Worm (Caenorhabditis elegans): ENCODE measurements around the gene hach-1.

Gene hach-1

DNA sequence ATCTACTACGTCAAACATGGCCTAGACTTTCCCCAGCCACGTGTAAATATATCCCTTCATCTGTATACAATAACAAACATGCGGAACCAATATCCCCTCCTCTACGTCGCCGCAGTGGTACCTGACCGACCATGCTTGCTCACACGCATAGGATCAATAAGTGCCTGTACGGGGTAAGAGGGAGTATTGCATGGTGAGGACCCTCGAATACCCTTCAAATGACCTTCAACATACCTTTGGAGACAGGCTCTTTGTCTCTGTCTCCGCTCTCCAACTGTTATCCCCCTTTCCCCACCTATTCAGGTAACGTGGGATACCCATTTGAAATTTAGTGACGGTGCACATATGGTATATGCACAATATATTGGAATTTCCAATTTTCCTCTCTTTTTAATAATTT is 29.3 kb upstream of the hach-1 start, which contains the start of gene dex-1:
Gene dex-1 (plus strand): TSS at position 132 of the 400 bp plus-strand sequence.
- TF ChIP-seq F22D6.2 (tag; optimal IDR thresholded peaks at IDR 0.05): no peak
- TF ChIP-seq B0019.2 (GFP tag; conservative IDR thresholded peaks at IDR 0.05): no peak
- no peak for TF ChIP-seq dox-1 (GFP tag; IDR thresholded peaks at IDR 0.05)
- no peak for TF ChIP-seq lin-40 (tag; optimal IDR thresholded peaks at IDR 0.05)
- TF ChIP-seq attf-3 (GFP tag; conservative IDR thresholded peaks at IDR 0.05): no peak
- TF ChIP-seq Y67H2A.10 (GFP tag; conservative IDR thresholded peaks at IDR 0.05): no peak
- no peak for TF ChIP-seq T26A5.8 (tag; optimal IDR thresholded peaks at IDR 0.05)
- TF ChIP-seq sdz-38 (tag; optimal IDR thresholded peaks at IDR 0.05): no peak
- TF ChIP-seq lir-1 (GFP tag; conservative IDR thresholded peaks at IDR 0.05): no peak
- TF ChIP-seq tbx-9 (tag; optimal IDR thresholded peaks at IDR 0.05; ENCODE audit: borderline replicate concordance): no peak

DNA sequence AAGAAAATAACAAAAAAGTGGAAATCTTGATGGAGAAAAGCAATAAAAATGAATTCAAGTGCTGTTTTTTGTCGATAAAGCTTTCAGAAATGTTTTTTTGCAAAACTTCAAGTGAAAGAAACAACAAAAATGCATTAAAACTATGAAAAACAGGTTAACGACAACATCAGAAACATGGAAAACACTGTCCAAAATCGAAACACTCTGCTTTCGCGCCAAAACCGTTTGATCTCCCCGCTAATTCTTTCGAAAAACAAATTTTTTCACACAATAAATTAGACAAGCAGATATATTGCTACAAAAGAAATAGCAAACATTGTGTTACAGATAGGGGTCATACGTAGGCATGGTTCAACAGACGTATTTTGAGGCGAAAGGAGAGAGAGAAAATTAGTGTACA is 13.5 kb upstream of the hach-1 start:
- TF ChIP-seq lin-35 (GFP tag; optimal IDR thresholded peaks at IDR 0.05): no peak
- peak; percentile 79 for TF ChIP-seq madf-6 (GFP tag; IDR thresholded peaks at IDR 0.05)
- peak; percentile 67 for TF ChIP-seq F49E8.2 (tag; optimal IDR thresholded peaks at IDR 0.05; ENCODE audit: insufficient read depth)
- TF ChIP-seq lsl-1 (GFP tag; optimal IDR thresholded peaks at IDR 0.05): no peak
- TF ChIP-seq madf-8 (GFP tag; conservative IDR thresholded peaks at IDR 0.05): 0 out of 2 replicates have a peak, but pooled peaks have one; percentile 10
- TF ChIP-seq xnd-1 (tag; optimal IDR thresholded peaks at IDR 0.05): peak; percentile 6
- TF ChIP-seq mcd-1 (GFP tag; IDR thresholded peaks at IDR 0.05): no peak
- TF ChIP-seq ceh-40 (GFP tag; IDR thresholded peaks at IDR 0.05): no peak
- TF ChIP-seq Y53G8AR.9 (GFP tag; conservative IDR thresholded peaks at IDR 0.05): no peak
- TF ChIP-seq efl-1 (GFP tag; optimal IDR thresholded peaks at IDR 0.05): peak; percentile 80
- no peak for TF ChIP-seq cebp-1 (GFP tag; IDR thresholded peaks at IDR 0.05)
- TF ChIP-seq cebp-1 (tag; optimal IDR thresholded peaks at IDR 0.05): no peak
- TF ChIP-seq F33H1.4 (GFP tag; IDR thresholded peaks at IDR 0.05): 0 out of 2 replicates have a peak, but pooled peaks have one; percentile 38
- TF ChIP-seq sptf-2 (GFP tag; optimal IDR thresholded peaks at IDR 0.05): no peak

DNA sequence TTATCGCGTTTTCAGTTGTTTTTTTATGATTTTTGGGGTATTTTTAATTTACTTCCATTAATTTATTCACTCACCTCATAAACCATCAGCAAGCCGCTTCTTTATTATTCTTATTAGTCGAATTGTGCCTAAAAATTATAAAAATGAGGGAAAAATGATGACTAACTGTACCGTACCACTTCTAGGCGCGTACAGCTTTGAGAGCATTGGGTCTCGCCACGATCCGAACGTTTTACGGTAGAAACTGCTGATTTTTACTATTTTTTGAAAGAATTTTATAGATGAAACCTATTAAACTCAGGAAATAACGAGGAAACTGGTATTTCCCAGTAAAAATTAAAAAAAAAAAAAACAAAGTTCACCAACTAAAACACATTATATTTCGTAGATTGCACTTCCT is 12.2 kb upstream of the hach-1 start, which contains the start of gene D1044.6:
Gene D1044.6 (minus strand): TSS at position 128 of the 400 bp plus-strand sequence.
- TF ChIP-seq F33H1.4 (GFP tag; IDR thresholded peaks at IDR 0.05) (peak; percentile 81), snpc-1.3 (tag; optimal IDR thresholded peaks at IDR 0.05; ENCODE audit: insufficient read depth) (peak; percentile 2), lag-1 (GFP tag; IDR thresholded peaks at IDR 0.05) (no peak), snpc-3.4 (tag; optimal IDR thresholded peaks at IDR 0.05) (no peak), egrh-3 (GFP tag; IDR thresholded peaks at IDR 0.05) (no peak), ceh-100 (GFP tag; IDR thresholded peaks at IDR 0.05) (no peak), egl-44 (GFP tag; IDR thresholded peaks at IDR 0.05) (no peak), mcd-1 (GFP tag; IDR thresholded peaks at IDR 0.05) (no peak), nhr-179 (tag; optimal IDR thresholded peaks at IDR 0.05) (no peak), gei-17 (GFP tag; optimal IDR thresholded peaks at IDR 0.05) (no peak), egl-18 (GFP tag; IDR thresholded peaks at IDR 0.05) (no peak), aptf-2 (GFP tag; conservative IDR thresholded peaks at IDR 0.05) (no peak), xnd-1 (tag; optimal IDR thresholded peaks at IDR 0.05) (peak; percentile 71), bed-2 (GFP tag; IDR thresholded peaks at IDR 0.05) (no peak), madf-8 (GFP tag; conservative IDR thresholded peaks at IDR 0.05) (peak; percentile 49), C17E4.6 (GFP tag; IDR thresholded peaks at IDR 0.05) (no peak), lsl-1 (GFP tag; optimal IDR thresholded peaks at IDR 0.05) (peak; percentile 79), F39B2.1 (GFP tag; IDR thresholded peaks at IDR 0.05) (no peak), ama-1 (optimal IDR thresholded peaks at IDR 0.05) (no peak), ama-1 (GFP tag; optimal IDR thresholded peaks at IDR 0.05) (no peak), unc-62 (GFP tag; optimal IDR thresholded peaks at IDR 0.05) (no peak), mel-28 (tag; optimal IDR thresholded peaks at IDR 0.05; ENCODE audit: borderline replicate concordance) (no peak), Y79H2A.3 (GFP tag; conservative IDR thresholded peaks at IDR 0.05) (no peak), sdz-38 (tag; optimal IDR thresholded peaks at IDR 0.05) (no peak), attf-6 (GFP tag; IDR thresholded peaks at IDR 0.05) (no peak), madf-6 (GFP tag; IDR thresholded peaks at IDR 0.05) (peak; percentile 78), nhr-80 (tag; optimal IDR thresholded peaks at IDR 0.05) (peak; percentile 8), B0035.1 (tag; optimal IDR thresholded peaks at IDR 0.05) (no peak), rcor-1 (GFP tag; IDR thresholded peaks at IDR 0.05) (no peak)
